Fruit fly (Drosophila melanogaster) whole organism, pupa: ENCODE measurements around the gene CG42655.

Experiments used
- CG10348 ChIP-seq: fragments of 200-800 bp; sonication (Bioruptor generic); IDR thresholded peaks from 2 replicates; pipeline ENCODE4 v1.3.6; 2022; ENCODE audit warnings: missing biosample characterization, missing genetic modification characterization
- CG14655 ChIP-seq: fragments of 200-800 bp; sonication (Bioruptor generic); optimal IDR thresholded peaks from 3 replicates; lab custom pipeline; 2017; ENCODE audit warnings: mild to moderate bottlenecking, missing biosample characterization, missing genetic modification reagents, missing genetic modification characterization
- CG15710 ChIP-seq: fragments of 200-800 bp; sonication (Bioruptor generic); optimal IDR thresholded peaks from 2 replicates; lab custom pipeline; 2018; ENCODE audit warnings: missing biosample characterization, mild to moderate bottlenecking, missing genetic modification characterization, moderate library complexity
- CG17806 ChIP-seq: fragments of 200-800 bp; sonication (Bioruptor generic); optimal IDR thresholded peaks from 2 replicates; lab custom pipeline; 2018; ENCODE audit warnings: missing biosample characterization, mild to moderate bottlenecking, missing genetic modification characterization, moderate library complexity
- CG34367 ChIP-seq: fragments of 200-800 bp; sonication (Bioruptor generic); optimal IDR thresholded peaks from 2 replicates; lab custom pipeline; 2018; ENCODE audit warnings: missing biosample characterization, mild to moderate bottlenecking, missing genetic modification characterization
- CG4496 ChIP-seq: fragments of 200-800 bp; sonication (Bioruptor generic); IDR thresholded peaks from 3 replicates; pipeline ENCODE4 v1.3.6; 2022; ENCODE audit warnings: missing biosample characterization, missing genetic modification characterization
- CG8159 ChIP-seq: fragments of 200-800 bp; sonication (Bioruptor generic); optimal IDR thresholded peaks from 3 replicates; lab custom pipeline; 2018; ENCODE audit warnings: missing biosample characterization, mild to moderate bottlenecking, missing genetic modification characterization, moderate library complexity
- D1 ChIP-seq: fragments of 200-800 bp; sonication (Bioruptor generic); optimal IDR thresholded peaks from 2 replicates; lab custom pipeline; 2018; ENCODE audit warnings: missing biosample characterization, mild to moderate bottlenecking, missing genetic modification characterization, moderate library complexity
- Ets98B ChIP-seq: fragments of 200-800 bp; sonication (Bioruptor generic); IDR thresholded peaks from 2 replicates; pipeline ENCODE4 v1.3.6; 2022; ENCODE audit warnings: missing biosample characterization, missing genetic modification characterization
- Pif1A ChIP-seq: fragments of 200-800 bp; sonication (Bioruptor generic); optimal IDR thresholded peaks from 3 replicates; lab custom pipeline; 2016; ENCODE audit warnings: missing biosample characterization, missing genetic modification characterization
- Pif1B ChIP-seq: fragments of 200-800 bp; sonication (Bioruptor generic); optimal IDR thresholded peaks from 3 replicates; lab custom pipeline; 2016; ENCODE audit warnings: missing biosample characterization, missing genetic modification characterization
- Snoo ChIP-seq: fragments of 200-800 bp; sonication (Bioruptor generic); optimal IDR thresholded peaks from 3 replicates; lab custom pipeline; 2017; ENCODE audit warnings: missing biosample characterization, mild to moderate bottlenecking, missing genetic modification characterization, inconsistent platforms
- fd96Ca ChIP-seq: fragments of 200-800 bp; sonication (Bioruptor generic); IDR thresholded peaks from 3 replicates; pipeline ENCODE4 v1.3.6; 2022; ENCODE audit warnings: missing biosample characterization, missing genetic modification characterization

dm6 chr3L:19939024-19939423 is 14.5 kb downstream of the CG42655 start, which contains the start of gene Ac76E:
- TF ChIP-seq CG17806 (tag; lab: Kevin White, UChicago): no peak
- peak; percentile 30; the same call in 1 of the 2 replicates for TF ChIP-seq Ets98B
- no peak for TF ChIP-seq Snoo (tag; lab: Kevin White, UChicago)
- no peak for TF ChIP-seq CG14655 (GFP tag; lab: Kevin White, UChicago)
- no peak for TF ChIP-seq D1
- no peak; the same call in 2 of the 3 replicates for TF ChIP-seq CG4496 (GFP tag; lab: Robert Waterston, UW)
- TF ChIP-seq Pif1A: no peak
- TF ChIP-seq CG10348 (GFP tag; lab: Robert Waterston, UW): no peak
- no peak for TF ChIP-seq Pif1B (GFP tag; lab: Kevin White, UChicago)
- TF ChIP-seq CG8159 (tag; lab: Kevin White, UChicago): no peak
- no peak for TF ChIP-seq fd96Ca (GFP tag; lab: Robert Waterston, UW)
- TF ChIP-seq CG34367 (tag; lab: Kevin White, UChicago): no peak
- TF ChIP-seq CG15710: no peak
